Fruit fly (Drosophila melanogaster) ovary, adult (tissue): ENCODE results near the gene ND-42.

Experiments used
- CG17801 ChIP-seq: fragments of 200-800 bp; optimal IDR thresholded peaks from 2 replicates; lab custom pipeline; 2019; ENCODE audit warnings: missing biosample characterization, mild to moderate bottlenecking, missing genetic modification characterization, moderate library complexity; ENCODE audit not compliant: partially characterized antibody

The ND-42 gene

dm6 chr3R:22057083-22057482 is 29.6 kb downstream of the ND-42 start:
- TF ChIP-seq CG17801: no peak

- no peak for TF ChIP-seq CG17801
These were observed 38.9 kb downstream of the ND-42 start for dm6 chr3R:22066440-22066839.

DNA sequence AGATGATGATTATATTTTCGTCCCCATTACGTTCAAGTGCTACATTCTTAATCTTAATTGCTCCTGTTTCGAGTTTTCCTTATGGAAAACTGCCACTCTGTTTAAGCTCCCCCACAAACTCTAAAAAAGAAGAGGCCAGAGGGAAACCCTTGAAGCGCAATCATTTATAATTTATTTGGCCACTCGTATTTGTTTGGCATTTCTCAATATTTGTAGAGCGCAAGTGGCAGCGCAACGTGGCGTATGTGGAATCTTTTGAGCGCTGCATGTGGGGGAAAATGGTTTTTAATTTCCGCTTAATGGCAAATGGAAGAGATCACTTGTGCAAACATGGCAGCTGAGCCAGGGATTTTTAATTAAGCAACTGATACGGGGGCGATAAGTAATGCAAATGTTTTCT is 39.7 kb downstream of the ND-42 start:
- no peak for TF ChIP-seq CG17801

- TF ChIP-seq CG17801: no peak
These were observed 44.1 kb downstream of the ND-42 start for dm6 chr3R:22071628-22072027.

DNA sequence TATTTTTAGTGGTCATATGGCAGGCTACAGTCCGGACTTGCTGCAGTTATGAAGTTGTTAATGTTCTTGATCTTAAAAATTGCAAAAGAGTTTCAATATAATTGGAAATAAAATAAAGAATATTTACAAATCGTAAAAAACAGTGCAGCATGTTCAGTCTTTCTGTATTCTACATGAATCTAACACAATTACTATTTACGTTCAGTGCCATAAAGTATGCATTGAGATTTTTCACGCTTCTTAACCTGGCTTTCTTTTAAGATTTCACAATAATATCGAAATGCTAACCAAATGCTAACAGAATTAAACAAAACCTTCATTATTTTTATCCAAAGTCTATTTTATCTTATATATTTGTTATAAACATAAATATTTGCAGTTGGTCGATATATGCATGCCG is 45.0 kb downstream of the ND-42 start:
- TF ChIP-seq CG17801: no peak
